Fruit fly (Drosophila melanogaster): ENCODE measurements around the gene CG14073.

dm6 chr3L:18771095-18772013 lies 49.1 kb downstream of the CG14073 start:
- TF ChIP-seq CG8478 (optimal IDR thresholded peaks at IDR 0.05) (no peak), CTCF (optimal IDR thresholded peaks at IDR 0.05) (no peak)
